Fruit fly (Drosophila melanogaster) whole organism, adult: ENCODE data around the gene Pp1-87B.
A peak's percentile ranks its signal among the peaks of the same experiment; 100 is the strongest.

Experiments
- CG11617 ChIP-seq: fragments of 200-800 bp; sonication (Bioruptor generic); optimal IDR thresholded peaks from 2 replicates; lab custom pipeline; 2017; ENCODE audit warnings: mild to moderate bottlenecking, missing biosample characterization, missing genetic modification reagents, missing genetic modification characterization
- CG12768 ChIP-seq: fragments of 200-800 bp; sonication (Bioruptor generic); optimal IDR thresholded peaks from 2 replicates; lab custom pipeline; 2017; ENCODE audit warnings: missing biosample characterization, missing genetic modification characterization, mild to moderate bottlenecking, moderate library complexity, missing genetic modification reagents
- CG14711 ChIP-seq: fragments of 200-800 bp; sonication (Bioruptor generic); optimal IDR thresholded peaks from 2 replicates; lab custom pipeline; 2018; ENCODE audit warnings: missing biosample characterization, mild to moderate bottlenecking, missing genetic modification characterization, moderate library complexity
- CG1620 ChIP-seq: fragments of 200-800 bp; sonication (Bioruptor generic); optimal IDR thresholded peaks from 2 replicates; lab custom pipeline; 2016; ENCODE audit warnings: missing biosample characterization, missing genetic modification characterization
- CG33017 ChIP-seq: fragments of 200-800 bp; sonication (Bioruptor generic); optimal IDR thresholded peaks from 2 replicates; lab custom pipeline; 2018; ENCODE audit warnings: missing biosample characterization, mild to moderate bottlenecking, missing genetic modification characterization, moderate library complexity
- CG5204 ChIP-seq: fragments of 200-800 bp; sonication (Bioruptor generic); optimal IDR thresholded peaks from 2 replicates; lab custom pipeline; 2016; ENCODE audit warnings: missing biosample characterization, missing genetic modification characterization
- CG7045 ChIP-seq: fragments of 200-800 bp; sonication (Bioruptor generic); optimal IDR thresholded peaks from 2 replicates; lab custom pipeline; 2017; ENCODE audit warnings: missing biosample characterization, mild to moderate bottlenecking, missing genetic modification characterization
- CG7101 ChIP-seq: fragments of 200-800 bp; sonication (Bioruptor generic); optimal IDR thresholded peaks from 2 replicates; lab custom pipeline; 2018; ENCODE audit warnings: missing biosample characterization, mild to moderate bottlenecking, missing genetic modification characterization, moderate library complexity
- Clk ChIP-seq: fragments of 200-800 bp; sonication (Bioruptor generic); optimal IDR thresholded peaks from 2 replicates; lab custom pipeline; 2017; ENCODE audit warnings: missing biosample characterization, missing genetic modification characterization
- Crg-1 ChIP-seq: fragments of 200-800 bp; sonication (Bioruptor generic); optimal IDR thresholded peaks from 2 replicates; lab custom pipeline; 2016; ENCODE audit warnings: missing biosample characterization, missing genetic modification characterization
- Hr96 ChIP-seq: fragments of 200-800 bp; sonication (Bioruptor generic); optimal IDR thresholded peaks from 2 replicates; lab custom pipeline; 2016; ENCODE audit warnings: missing biosample characterization, missing genetic modification characterization
- Mnt ChIP-seq: fragments of 200-800 bp; sonication (Bioruptor generic); optimal IDR thresholded peaks from 2 replicates; lab custom pipeline; 2016; ENCODE audit warnings: missing biosample characterization, mild to moderate bottlenecking, missing genetic modification characterization
- bab1 ChIP-seq: fragments of 200-800 bp; sonication (Bioruptor generic); optimal IDR thresholded peaks from 3 replicates; lab custom pipeline; 2019; ENCODE audit warnings: missing biosample characterization, mild to moderate bottlenecking, missing genetic modification characterization, moderate library complexity
- cic ChIP-seq: fragments of 200-800 bp; sonication (Bioruptor generic); optimal IDR thresholded peaks from 2 replicates; lab custom pipeline; 2017; ENCODE audit warnings: missing biosample characterization, mild to moderate bottlenecking, missing genetic modification characterization, moderate library complexity
- cnc ChIP-seq, 2 experiments: fragments of >200 bp; optimal IDR thresholded peaks; 2 replicates each; lab custom pipeline; 2017
- kay ChIP-seq: fragments of 200-800 bp; sonication (Bioruptor generic); peaks from one replicate; lab custom pipeline; 2016; ENCODE audit warnings: missing biosample characterization, missing genetic modification characterization, borderline replicate concordance
- ovo ChIP-seq: fragments of 200-800 bp; sonication (Bioruptor generic); optimal IDR thresholded peaks from 2 replicates; lab custom pipeline; 2016; ENCODE audit warnings: missing biosample characterization, missing genetic modification characterization
- pad ChIP-seq: fragments of 200-800 bp; sonication (Bioruptor generic); optimal IDR thresholded peaks from 3 replicates; lab custom pipeline; 2017; ENCODE audit warnings: missing biosample characterization, missing genetic modification characterization, mild to moderate bottlenecking, moderate library complexity, missing genetic modification reagents
- tj ChIP-seq: fragments of 200-800 bp; sonication (Bioruptor generic); optimal IDR thresholded peaks from 3 replicates; lab custom pipeline; 2017; ENCODE audit warnings: missing biosample characterization, mild to moderate bottlenecking, missing genetic modification characterization, moderate library complexity
- toe ChIP-seq: fragments of 200-800 bp; sonication (Bioruptor generic); optimal IDR thresholded peaks from 2 replicates; lab custom pipeline; 2016; ENCODE audit warnings: missing biosample characterization, missing genetic modification characterization

Pp1-87B gene

dm6 chr3R:12401672-12402296 is 23.9 kb downstream of the Pp1-87B start, which contains the start of gene DNAlig3:
DNAlig3 (minus strand) TSS chr3R:12401839.
- no peak for TF ChIP-seq ovo (GFP tag; lab: Kevin White, UChicago)
- TF ChIP-seq toe (GFP tag; lab: Kevin White, UChicago): no peak
- TF ChIP-seq tj (GFP tag; lab: Kevin White, UChicago): no peak
- no peak for TF ChIP-seq Clk (GFP tag; lab: Kevin White, UChicago)
- TF ChIP-seq Mnt (GFP tag; lab: Kevin White, UChicago): peak; percentile 32
- TF ChIP-seq CG5204 (GFP tag; lab: Kevin White, UChicago): no peak
- no peak for TF ChIP-seq Crg-1 (GFP tag; lab: Kevin White, UChicago)
- TF ChIP-seq bab1: peak; percentile 10
- TF ChIP-seq Hr96: no peak
- peak; percentile 15 for TF ChIP-seq CG7101
- peak; percentile 44 for TF ChIP-seq CG12768
- TF ChIP-seq CG11617 (GFP tag; lab: Kevin White, UChicago): peak; percentile 26
- peak; percentile 30 for TF ChIP-seq cic (GFP tag; lab: Kevin White, UChicago)
- peak; percentile 5 for TF ChIP-seq CG14711
- peak; percentile 6 for TF ChIP-seq CG33017 (tag; lab: Kevin White, UChicago)
- peak; percentile 46 for TF ChIP-seq CG7045 (GFP tag; lab: Kevin White, UChicago)
- TF ChIP-seq pad (GFP tag; lab: Kevin White, UChicago): no peak
- TF ChIP-seq cnc (optimal IDR thresholded peaks at IDR 0.05; lab: Kevin White, UChicago): no peak

- TF ChIP-seq ovo (GFP tag; lab: Kevin White, UChicago) (no peak), tj (GFP tag; lab: Kevin White, UChicago) (no peak), Crg-1 (GFP tag; lab: Kevin White, UChicago) (no peak), CG12768 (no peak), bab1 (no peak), kay (GFP tag; lab: Kevin White, UChicago) (no peak), Clk (GFP tag; lab: Kevin White, UChicago) (no peak), CG11617 (GFP tag; lab: Kevin White, UChicago) (no peak), CG7045 (GFP tag; lab: Kevin White, UChicago) (no peak), Mnt (GFP tag; lab: Kevin White, UChicago) (no peak), Hr96 (no peak), cic (GFP tag; lab: Kevin White, UChicago) (peak; percentile 25), pad (GFP tag; lab: Kevin White, UChicago) (peak; percentile 45), CG14711 (no peak), cnc (optimal IDR thresholded peaks at IDR 0.05; lab: Kevin White, UChicago) (no peak), toe (GFP tag; lab: Kevin White, UChicago) (no peak)
Observed at dm6 chr3R:12398620-12399247, 27.0 kb downstream of the Pp1-87B start, which contains the start of gene Cyp9f3. Cyp9f3 (minus strand) TSS chr3R:12398929.

dm6 chr3R:12398054-12398453 is 27.7 kb downstream of the Pp1-87B start:
- TF ChIP-seq cic (GFP tag; lab: Kevin White, UChicago): no peak
- TF ChIP-seq CG11617 (GFP tag; lab: Kevin White, UChicago): no peak
- TF ChIP-seq bab1: no peak
- no peak for TF ChIP-seq pad (GFP tag; lab: Kevin White, UChicago)
- TF ChIP-seq Crg-1 (GFP tag; lab: Kevin White, UChicago): no peak
- TF ChIP-seq CG1620 (GFP tag; lab: Kevin White, UChicago): no peak
- TF ChIP-seq CG7045 (GFP tag; lab: Kevin White, UChicago): peak; percentile 49
- no peak for TF ChIP-seq CG7101
- no peak for TF ChIP-seq cnc (optimal IDR thresholded peaks at IDR 0.05; lab: Kevin White, UChicago)
- no peak for TF ChIP-seq CG12768
- peak; percentile 88 for TF ChIP-seq kay (GFP tag; lab: Kevin White, UChicago)
- TF ChIP-seq ovo (GFP tag; lab: Kevin White, UChicago): no peak
- no peak for TF ChIP-seq Mnt (GFP tag; lab: Kevin White, UChicago)
- no peak for TF ChIP-seq tj (GFP tag; lab: Kevin White, UChicago)
- TF ChIP-seq CG5204 (GFP tag; lab: Kevin White, UChicago): no peak
- TF ChIP-seq Hr96: no peak
- no peak for TF ChIP-seq toe (GFP tag; lab: Kevin White, UChicago)
- TF ChIP-seq Clk (GFP tag; lab: Kevin White, UChicago): no peak
- peak; percentile 7 for TF ChIP-seq CG14711
- no peak for TF ChIP-seq CG33017 (tag; lab: Kevin White, UChicago)

- TF ChIP-seq Clk (GFP tag; lab: Kevin White, UChicago) (no peak), kay (GFP tag; lab: Kevin White, UChicago) (peak; percentile 75)
Observed at dm6 chr3R:12395880-12396279, 29.8 kb downstream of the Pp1-87B start, which contains the start of the genes CG10096 and CG10097. CG10096 (minus strand) TSS chr3R:12395980. CG10097 (minus strand) TSS chr3R:12395980.

- TF ChIP-seq Clk (GFP tag; lab: Kevin White, UChicago): no peak
- no peak for TF ChIP-seq Hr96
- no peak for TF ChIP-seq CG11617 (GFP tag; lab: Kevin White, UChicago)
- TF ChIP-seq tj (GFP tag; lab: Kevin White, UChicago): no peak
- TF ChIP-seq CG1620 (GFP tag; lab: Kevin White, UChicago): no peak
- no peak for TF ChIP-seq bab1
- no peak for TF ChIP-seq CG14711
- TF ChIP-seq CG5204 (GFP tag; lab: Kevin White, UChicago): no peak
- no peak for TF ChIP-seq cic (GFP tag; lab: Kevin White, UChicago)
- no peak for TF ChIP-seq CG7045 (GFP tag; lab: Kevin White, UChicago)
- no peak for TF ChIP-seq ovo (GFP tag; lab: Kevin White, UChicago)
- TF ChIP-seq pad (GFP tag; lab: Kevin White, UChicago): no peak
- TF ChIP-seq CG7101: no peak
- no peak for TF ChIP-seq Crg-1 (GFP tag; lab: Kevin White, UChicago)
- TF ChIP-seq CG12768: no peak
- no peak for TF ChIP-seq cnc (optimal IDR thresholded peaks at IDR 0.05; lab: Kevin White, UChicago)
- TF ChIP-seq kay (GFP tag; lab: Kevin White, UChicago): no peak
Observed at dm6 chr3R:12386965-12387364, 38.8 kb downstream of the Pp1-87B start, which contains the start of gene CG33098. CG33098 (plus strand) TSS chr3R:12387188.
